Worm (Caenorhabditis elegans) whole organism, dauer: Measurements from ENCODE around the gene M142.8.

ENCODE experiments used
- unc-62 ChIP-seq: sonication (generic microtip); optimal IDR thresholded peaks from 2 replicates; lab custom pipeline; 2017; ENCODE audit warnings: missing biosample characterization, missing genetic modification reagents, missing genetic modification characterization

The M142.8 gene

DNA sequence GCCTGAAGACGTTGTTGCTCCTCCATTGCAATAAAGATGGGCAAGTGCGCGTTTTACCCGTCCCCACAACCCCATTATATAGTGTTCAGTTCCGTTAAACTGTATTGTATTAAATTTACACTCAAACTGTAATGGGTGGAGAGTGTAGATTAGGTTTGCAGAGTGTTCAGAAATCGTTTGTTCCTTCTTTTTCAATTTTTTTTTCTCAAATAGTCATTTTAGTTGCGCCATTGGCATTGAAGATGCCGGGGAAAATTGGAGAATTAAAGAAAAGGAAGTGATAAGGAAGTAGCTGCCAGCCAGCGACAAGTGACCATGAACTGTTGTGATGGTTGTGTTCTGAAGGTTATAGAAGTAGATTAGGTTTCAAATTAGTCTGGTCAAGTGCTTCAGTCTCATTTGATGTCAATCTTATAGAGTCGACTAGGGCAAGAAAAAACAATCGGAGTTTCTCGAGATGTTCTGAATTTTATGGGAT is 52.2 kb downstream of the M142.8 start, which contains the start of gene col-93:
Gene col-93, minus strand, starts transcription at position 51 of the 478 bp plus-strand sequence.
- TF ChIP-seq unc-62 (GFP tag; lab: Kevin White, UChicago), result no peak
